Worm (Caenorhabditis elegans): ENCODE results near the gene W09G12.9.
"Not testable (repeated sequence)": the region's sequence is repeated elsewhere in the genome, so short reads cannot be mapped to it uniquely, and the experiment has no call there.

Gene W09G12.9

ce11 chrIV:1216290-1216689 lies at the start of gene W09G12.9:
W09G12.9 (plus strand) TSS chrIV:1216590.
- TF ChIP-seq aly-1 (tag; optimal IDR thresholded peaks at IDR 0.05) (no peak), ets-7 (tag; optimal IDR thresholded peaks at IDR 0.05) (no peak)

- TF ChIP-seq B0310.2 (tag; optimal IDR thresholded peaks at IDR 0.05) (no peak), scrt-1 (GFP tag; IDR thresholded peaks at IDR 0.05) (no peak)
Measured at ce11 chrIV:1167352-1167751, 49.0 kb upstream of the W09G12.9 start.

ce11 chrIV:1168311-1168965 lies 48.0 kb upstream of the W09G12.9 start:
- TF ChIP-seq flt-1 (GFP tag; IDR thresholded peaks at IDR 0.05) (no peak), F13C5.2 (tag; optimal IDR thresholded peaks at IDR 0.05) (peak; percentile 36)

- no peak for TF ChIP-seq tbx-11 (GFP tag; IDR thresholded peaks at IDR 0.05)
Measured at ce11 chrIV:1170408-1170807, 46.0 kb upstream of the W09G12.9 start, which contains the start of gene cec-2. cec-2 (plus strand) TSS chrIV:1170708.

ce11 chrIV:1174411-1174810 lies 42.0 kb upstream of the W09G12.9 start:
- TF ChIP-seq scrt-1 (GFP tag; IDR thresholded peaks at IDR 0.05) = no peak
- no peak for TF ChIP-seq F13C5.2 (tag; optimal IDR thresholded peaks at IDR 0.05)
- TF ChIP-seq hmbx-1 (tag; optimal IDR thresholded peaks at IDR 0.05) = no peak
- no peak for TF ChIP-seq ceh-13 (GFP tag; optimal IDR thresholded peaks at IDR 0.05)
- no peak for TF ChIP-seq ceh-36 (tag; optimal IDR thresholded peaks at IDR 0.05)
- no peak for TF ChIP-seq tbx-11 (GFP tag; IDR thresholded peaks at IDR 0.05)
- no peak for TF ChIP-seq hnd-1 (tag; optimal IDR thresholded peaks at IDR 0.05)
- no peak for TF ChIP-seq aly-1 (tag; optimal IDR thresholded peaks at IDR 0.05)
- no peak for TF ChIP-seq pes-1 (GFP tag; IDR thresholded peaks at IDR 0.05)
- no peak for TF ChIP-seq sea-1 (GFP tag; conservative IDR thresholded peaks at IDR 0.05)
- TF ChIP-seq tra-4 (tag; optimal IDR thresholded peaks at IDR 0.05) = no peak

DNA sequence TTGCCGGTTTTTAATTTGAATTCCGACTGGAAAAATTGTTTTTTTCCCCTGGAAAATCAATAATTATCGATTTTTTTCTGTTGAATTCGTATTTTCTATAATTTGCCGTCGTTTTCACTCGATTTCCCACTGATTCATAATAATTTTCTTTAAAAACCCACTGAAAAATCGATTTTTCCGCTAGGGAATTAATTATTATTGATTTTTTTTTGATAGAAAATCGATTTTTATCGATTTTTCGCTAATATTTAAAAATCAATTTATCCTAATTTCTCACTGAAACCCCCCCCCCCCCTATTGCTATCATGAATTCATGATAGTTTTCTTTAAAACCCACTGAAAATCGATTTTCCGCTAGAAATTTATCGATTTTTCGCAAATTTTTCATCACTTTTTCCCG lies 39.8 kb upstream of the W09G12.9 start:
- TF ChIP-seq ceh-36 (tag; optimal IDR thresholded peaks at IDR 0.05) (no peak), sea-1 (GFP tag; conservative IDR thresholded peaks at IDR 0.05) (no peak), B0310.2 (tag; optimal IDR thresholded peaks at IDR 0.05) (no peak), scrt-1 (GFP tag; IDR thresholded peaks at IDR 0.05) (no peak), flt-1 (GFP tag; IDR thresholded peaks at IDR 0.05) (no peak), pes-1 (GFP tag; IDR thresholded peaks at IDR 0.05) (no peak), hmg-4 (GFP tag; optimal IDR thresholded peaks at IDR 0.05) (no peak), ama-1 (optimal IDR thresholded peaks at IDR 0.05) (no peak), F13C5.2 (tag; optimal IDR thresholded peaks at IDR 0.05) (no peak), hmbx-1 (tag; optimal IDR thresholded peaks at IDR 0.05) (no peak), tra-4 (tag; optimal IDR thresholded peaks at IDR 0.05) (no peak)

DNA sequence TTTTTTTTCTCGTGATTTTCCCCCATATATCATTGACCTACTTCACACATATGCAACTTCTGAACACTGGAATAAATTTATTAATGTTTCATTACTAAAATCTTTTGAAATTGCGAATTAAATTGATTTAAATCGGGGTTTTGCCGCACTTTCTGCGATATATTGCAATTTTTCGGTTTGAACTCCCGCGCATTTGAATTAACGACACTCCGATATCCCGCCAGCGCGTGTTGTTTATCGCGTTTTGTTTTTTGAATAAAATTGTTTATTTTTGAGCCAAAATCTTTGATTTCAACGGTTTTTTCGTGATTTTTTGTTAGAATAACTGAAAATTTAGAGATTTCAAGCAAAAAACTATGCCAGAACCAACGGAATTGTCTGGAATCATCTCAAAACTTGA lies 38.7 kb upstream of the W09G12.9 start, which contains the start of gene Y104H12D.2:
Gene Y104H12D.2 (plus strand): TSS at position 340 of the 400 bp plus-strand sequence.
- TF ChIP-seq hnd-1 (tag; optimal IDR thresholded peaks at IDR 0.05) (no peak), sea-1 (GFP tag; conservative IDR thresholded peaks at IDR 0.05) (no peak), pes-1 (GFP tag; IDR thresholded peaks at IDR 0.05) (no peak), ets-7 (tag; optimal IDR thresholded peaks at IDR 0.05) (no peak), aly-1 (tag; optimal IDR thresholded peaks at IDR 0.05) (no peak), tbx-37 (GFP tag; conservative IDR thresholded peaks at IDR 0.05) (no peak), hmg-4 (GFP tag; optimal IDR thresholded peaks at IDR 0.05) (no peak), B0310.2 (tag; optimal IDR thresholded peaks at IDR 0.05) (no peak), ceh-13 (GFP tag; optimal IDR thresholded peaks at IDR 0.05) (no peak), ceh-36 (tag; optimal IDR thresholded peaks at IDR 0.05) (no peak), scrt-1 (GFP tag; IDR thresholded peaks at IDR 0.05) (no peak), hmbx-1 (tag; optimal IDR thresholded peaks at IDR 0.05) (no peak), flt-1 (GFP tag; IDR thresholded peaks at IDR 0.05) (no peak), ama-1 (optimal IDR thresholded peaks at IDR 0.05) (no peak), F13C5.2 (tag; optimal IDR thresholded peaks at IDR 0.05) (no peak), tbx-11 (GFP tag; IDR thresholded peaks at IDR 0.05) (no peak)

- not testable (repeated sequence) for TF ChIP-seq aly-1, hnd-1, hmbx-1 (tag; optimal IDR thresholded peaks at IDR 0.05)
Measured at ce11 chrIV:1182292-1182691, 34.1 kb upstream of the W09G12.9 start, which contains the start of gene rmif-2. rmif-2 (plus strand) TSS chrIV:1182592.

DNA sequence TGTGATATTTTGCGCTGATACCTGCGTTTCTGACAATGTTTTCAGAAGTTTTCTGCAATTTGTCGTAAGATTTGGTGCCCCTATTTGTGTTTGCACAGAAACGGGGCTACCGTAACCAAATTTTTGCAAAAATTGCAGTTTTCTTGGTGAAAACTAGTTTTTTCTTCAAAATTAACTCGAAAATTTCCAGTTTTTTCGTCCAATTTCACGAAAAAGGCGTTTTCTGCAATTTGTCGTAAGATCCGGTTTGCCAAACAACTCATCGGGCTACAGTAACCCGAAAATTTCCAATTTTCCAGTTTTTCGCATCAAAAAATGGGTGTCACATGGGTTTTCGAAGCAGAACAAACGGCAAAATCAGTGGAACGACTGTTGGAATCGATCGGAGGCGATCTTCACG lies 28.9 kb upstream of the W09G12.9 start, which contains the start of gene mdt-20:
Gene mdt-20 (plus strand): TSS at position 301 of the 400 bp plus-strand sequence.
- TF ChIP-seq scrt-1 (GFP tag; IDR thresholded peaks at IDR 0.05); tra-4 (tag; optimal IDR thresholded peaks at IDR 0.05); flt-1 (GFP tag; IDR thresholded peaks at IDR 0.05): not testable (repeated sequence)

Measured in whole organism, early embryonic.